Worm (Caenorhabditis elegans) whole organism, late embryonic: ENCODE data around the gene F21C10.18.
A peak's percentile ranks its signal among the peaks of the same experiment; 100 is the strongest.

ENCODE experiments used
- C08G9.2 ChIP-seq: sonication (generic microtip); optimal IDR thresholded peaks from 2 replicates; lab custom pipeline; 2016; ENCODE audit warnings: mild to moderate bottlenecking, missing genetic modification characterization, moderate library complexity, missing compliant biosample characterization
- K02D7.2 ChIP-seq: sonication (generic microtip); optimal IDR thresholded peaks from 2 replicates; lab custom pipeline; 2017; ENCODE audit warnings: mild to moderate bottlenecking, missing genetic modification characterization, missing compliant biosample characterization
- T23F11.4 ChIP-seq: fragments of 200-800 bp; sonication (Bioruptor generic); optimal IDR thresholded peaks from 2 replicates; lab custom pipeline; 2018; ENCODE audit warnings: mild to moderate bottlenecking, missing genetic modification characterization, missing compliant biosample characterization
- Y22D7AL.16 ChIP-seq: sonication (generic microtip); optimal IDR thresholded peaks from 2 replicates; lab custom pipeline; 2016; ENCODE audit warnings: missing genetic modification characterization, missing compliant biosample characterization
- ahr-1 ChIP-seq: sonication (generic microtip); optimal IDR thresholded peaks from 2 replicates; lab custom pipeline; 2016; ENCODE audit warnings: missing genetic modification characterization, missing compliant biosample characterization
- ama-1 ChIP-seq: fragments of 150-350 bp; optimal IDR thresholded peaks from 2 replicates; lab custom pipeline; 2014
- ceh-14 ChIP-seq: sonication (generic microtip); optimal IDR thresholded peaks from 2 replicates; lab custom pipeline; 2016; ENCODE audit warnings: missing genotype, missing genetic modification characterization, missing compliant biosample characterization
- ceh-19 ChIP-seq: fragments of 200-800 bp; sonication (Bioruptor generic); optimal IDR thresholded peaks from 2 replicates; lab custom pipeline; 2018; ENCODE audit warnings: mild to moderate bottlenecking, missing genetic modification characterization, missing compliant biosample characterization
- ceh-2 ChIP-seq: sonication (generic microtip); optimal IDR thresholded peaks from 2 replicates; lab custom pipeline; 2016; ENCODE audit warnings: missing genotype, missing genetic modification characterization, missing compliant biosample characterization
- ceh-22 ChIP-seq: sonication (generic microtip); optimal IDR thresholded peaks from 2 replicates; lab custom pipeline; 2017; ENCODE audit warnings: missing biosample characterization, missing genetic modification characterization
- ceh-24 ChIP-seq: sonication (generic microtip); optimal IDR thresholded peaks from 2 replicates; lab custom pipeline; 2016; ENCODE audit warnings: mild to moderate bottlenecking, missing genetic modification characterization, missing compliant biosample characterization
- ceh-30 ChIP-seq: fragments of 150-350 bp; optimal IDR thresholded peaks from 2 replicates; lab custom pipeline; 2014; ENCODE audit warnings: missing biosample characterization, missing genetic modification characterization
- ceh-31 ChIP-seq: sonication (generic microtip); optimal IDR thresholded peaks from 2 replicates; lab custom pipeline; 2016; ENCODE audit warnings: missing genetic modification characterization, missing compliant biosample characterization
- ceh-48 ChIP-seq: sonication (generic microtip); optimal IDR thresholded peaks from 2 replicates; lab custom pipeline; 2016; ENCODE audit warnings: missing genetic modification characterization, inconsistent platforms, missing compliant biosample characterization
- ceh-6 ChIP-seq: fragments of 200-800 bp; sonication (Bioruptor generic); optimal IDR thresholded peaks from 2 replicates; lab custom pipeline; 2018; ENCODE audit warnings: mild to moderate bottlenecking, missing genetic modification characterization, missing compliant biosample characterization
- ceh-9 ChIP-seq: sonication (generic microtip); optimal IDR thresholded peaks from 2 replicates; lab custom pipeline; 2016; ENCODE audit warnings: mild to moderate bottlenecking, missing genetic modification characterization, inconsistent platforms, missing compliant biosample characterization
- dmd-4 ChIP-seq: sonication (generic microtip); optimal IDR thresholded peaks from 2 replicates; lab custom pipeline; 2016; ENCODE audit warnings: borderline replicate concordance, missing genetic modification characterization, missing compliant biosample characterization
- elt-2 ChIP-seq: sonication (generic microtip); optimal IDR thresholded peaks from 2 replicates; lab custom pipeline; 2016; ENCODE audit warnings: missing genetic modification reagents, missing genetic modification characterization, missing compliant biosample characterization
- elt-4 ChIP-seq: sonication (generic microtip); optimal IDR thresholded peaks from 2 replicates; lab custom pipeline; 2016; ENCODE audit warnings: missing genetic modification characterization, missing compliant biosample characterization
- ets-4 ChIP-seq: sonication (generic microtip); optimal IDR thresholded peaks from 2 replicates; lab custom pipeline; 2016; ENCODE audit warnings: missing genetic modification characterization, missing compliant biosample characterization
- eyg-1 ChIP-seq: sonication (generic microtip); optimal IDR thresholded peaks from 2 replicates; lab custom pipeline; 2016; ENCODE audit warnings: missing genotype, missing genetic modification characterization, missing compliant biosample characterization
- gmeb-2 ChIP-seq: sonication (generic microtip); optimal IDR thresholded peaks from 2 replicates; lab custom pipeline; 2016; ENCODE audit warnings: missing genetic modification characterization, inconsistent platforms, missing compliant biosample characterization
- hlh-15 ChIP-seq: sonication (generic microtip); optimal IDR thresholded peaks from 2 replicates; lab custom pipeline; 2016; ENCODE audit warnings: missing genetic modification characterization, missing compliant biosample characterization
- hlh-30 ChIP-seq: sonication (generic microtip); optimal IDR thresholded peaks from 2 replicates; lab custom pipeline; 2017; ENCODE audit warnings: antibody characterized with exemption, missing genetic modification characterization, missing compliant biosample characterization; ENCODE audit not compliant: insufficient read depth
- lim-6 ChIP-seq: sonication (generic microtip); optimal IDR thresholded peaks from 2 replicates; lab custom pipeline; 2016; ENCODE audit warnings: missing genetic modification characterization, missing compliant biosample characterization
- lin-11 ChIP-seq: fragments of 200-800 bp; sonication (Bioruptor generic); optimal IDR thresholded peaks from 2 replicates; lab custom pipeline; 2018; ENCODE audit warnings: mild to moderate bottlenecking, missing genetic modification characterization, missing compliant biosample characterization
- madf-2 ChIP-seq: sonication (generic microtip); optimal IDR thresholded peaks from 2 replicates; lab custom pipeline; 2017; ENCODE audit warnings: missing genetic modification characterization, missing compliant biosample characterization
- mec-3 ChIP-seq: sonication (generic microtip); optimal IDR thresholded peaks from 2 replicates; lab custom pipeline; 2016; ENCODE audit warnings: borderline replicate concordance, missing genetic modification characterization, missing compliant biosample characterization
- nfya-1 ChIP-seq: sonication (generic microtip); optimal IDR thresholded peaks from 2 replicates; lab custom pipeline; 2017; ENCODE audit warnings: missing genetic modification characterization, mild to moderate bottlenecking, missing compliant biosample characterization, antibody characterized with exemption, moderate library complexity
- npax-4 ChIP-seq: sonication (generic microtip); optimal IDR thresholded peaks from 2 replicates; lab custom pipeline; 2016; ENCODE audit warnings: missing genetic modification characterization, missing compliant biosample characterization
- odd-2 ChIP-seq: sonication (generic microtip); optimal IDR thresholded peaks from 2 replicates; lab custom pipeline; 2017; ENCODE audit warnings: antibody characterized with exemption, mild to moderate bottlenecking, missing genetic modification characterization, missing compliant biosample characterization
- pha-2 ChIP-seq: sonication (generic microtip); optimal IDR thresholded peaks from 2 replicates; lab custom pipeline; 2017; ENCODE audit warnings: mild to moderate bottlenecking, missing genetic modification characterization, missing compliant biosample characterization
- pqm-1 ChIP-seq: sonication (generic microtip); optimal IDR thresholded peaks from 2 replicates; lab custom pipeline; 2016; ENCODE audit warnings: missing genetic modification characterization, missing compliant biosample characterization
- pros-1 ChIP-seq: fragments of 150-350 bp; optimal IDR thresholded peaks from 2 replicates; lab custom pipeline; 2014; ENCODE audit warnings: missing biosample characterization, missing genetic modification reagents, missing genetic modification characterization
- rnt-1 ChIP-seq: sonication (generic microtip); optimal IDR thresholded peaks from 2 replicates; lab custom pipeline; 2016; ENCODE audit warnings: missing genetic modification characterization, missing compliant biosample characterization
- sdc-2 ChIP-seq: sonication (generic microtip); optimal IDR thresholded peaks from 2 replicates; lab custom pipeline; 2016; ENCODE audit warnings: missing genotype, missing genetic modification characterization, missing compliant biosample characterization
- ttx-3 ChIP-seq: sonication (generic microtip); optimal IDR thresholded peaks from 2 replicates; lab custom pipeline; 2016; ENCODE audit warnings: missing genetic modification reagents, missing genetic modification characterization, missing compliant biosample characterization
- unc-3 ChIP-seq, 2 experiments: fragments of 200-800 bp in 1 of 2; sonication (Bioruptor generic) in 1 of 2; sonication (generic microtip) in 1 of 2; conservative IDR thresholded peaks in 1 of 2; optimal IDR thresholded peaks in 1 of 2; 2 replicates each; pipeline versions ENCODE4 v1.3.6 to Lab custom; 2016 to 2022; ENCODE audit warnings: missing compliant biosample characterization in 2 of 2, missing genetic modification characterization in 2 of 2, missing genetic modification reagents in 1 of 2
- zip-5 ChIP-seq: sonication (generic microtip); optimal IDR thresholded peaks from 2 replicates; lab custom pipeline; 2016; ENCODE audit warnings: missing genetic modification characterization, missing compliant biosample characterization
- ztf-16 ChIP-seq: sonication (generic microtip); optimal IDR thresholded peaks from 2 replicates; lab custom pipeline; 2017; ENCODE audit warnings: missing genetic modification characterization, missing compliant biosample characterization

Gene F21C10.18

DNA sequence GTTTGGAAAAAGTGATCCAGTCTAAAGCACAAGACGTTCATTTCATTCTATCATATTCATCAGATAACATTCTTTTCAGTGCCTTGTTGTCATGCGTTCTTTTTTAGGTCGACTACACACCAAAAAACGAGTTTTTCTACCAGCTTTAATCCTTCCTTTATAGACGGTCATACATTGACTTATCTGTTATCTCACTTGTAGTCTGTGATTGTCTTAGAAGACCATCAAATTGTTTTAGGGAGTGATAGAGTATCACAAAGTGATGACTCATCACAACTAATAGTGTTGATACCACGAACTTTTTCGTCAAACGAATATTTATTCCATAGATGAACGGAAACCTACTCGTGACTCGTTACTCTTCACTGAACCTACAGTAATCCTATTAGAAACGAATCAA is 22.5 kb upstream of the F21C10.18 start:
- TF ChIP-seq sdc-2 (tag; lab: Kevin White, UChicago) (no peak), ceh-31 (no peak), hlh-30 (tag; lab: Kevin White, UChicago) (no peak), pha-2 (no peak), odd-2 (tag; lab: Kevin White, UChicago) (no peak), ceh-9 (tag; lab: Kevin White, UChicago) (no peak), madf-2 (tag; lab: Kevin White, UChicago) (no peak), ceh-2 (tag; lab: Kevin White, UChicago) (no peak), ceh-30 (tag; lab: Kevin White, UChicago) (no peak), Y22D7AL.16 (tag; lab: Kevin White, UChicago) (no peak), ttx-3 (no peak), lin-11 (no peak), rnt-1 (tag; lab: Kevin White, UChicago) (no peak), ama-1 (lab: Kevin White, UChicago) (no peak), ahr-1 (tag; lab: Kevin White, UChicago) (no peak), elt-4 (tag; lab: Kevin White, UChicago) (no peak)

DNA sequence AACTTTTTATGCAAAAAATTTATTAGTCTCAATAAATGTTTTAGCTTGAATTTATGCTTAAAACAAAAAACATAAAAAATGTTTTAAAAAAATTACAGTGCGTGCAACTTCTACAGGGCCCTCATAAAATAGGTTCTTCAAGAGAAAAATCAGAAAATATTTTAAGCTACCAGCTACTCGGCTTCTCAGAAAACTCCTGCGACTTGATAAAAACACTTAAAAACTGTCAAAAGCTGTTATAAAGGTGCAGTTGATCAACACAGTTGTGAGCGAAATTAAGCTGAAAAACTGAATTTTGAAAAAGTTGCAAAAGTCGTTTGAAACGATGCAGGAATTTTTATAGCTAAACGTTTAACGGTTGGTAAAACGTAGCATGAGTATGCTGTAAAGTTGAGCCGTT is 19.6 kb upstream of the F21C10.18 start:
- no peak for TF ChIP-seq mec-3 (tag; lab: Kevin White, UChicago)
- no peak for TF ChIP-seq zip-5
- peak; percentile 97 for TF ChIP-seq ceh-30 (tag; lab: Kevin White, UChicago)
- no peak for TF ChIP-seq eyg-1 (tag; lab: Kevin White, UChicago)
- TF ChIP-seq lin-11: no peak
- TF ChIP-seq rnt-1 (tag; lab: Kevin White, UChicago): peak; percentile 14
- TF ChIP-seq elt-2: no peak
- peak; percentile 1 for TF ChIP-seq ceh-24 (tag; lab: Kevin White, UChicago)
- TF ChIP-seq nfya-1: no peak
- no peak for TF ChIP-seq pros-1
- TF ChIP-seq hlh-15: no peak
- TF ChIP-seq ceh-19 (GFP tag; lab: Kevin White, UChicago): no peak
- TF ChIP-seq gmeb-2: peak; percentile 13
- TF ChIP-seq T23F11.4 (GFP tag; lab: Kevin White, UChicago): peak; percentile 59
- no peak for TF ChIP-seq dmd-4 (tag; lab: Kevin White, UChicago)
- TF ChIP-seq ceh-48 (tag; lab: Kevin White, UChicago): no peak
- no peak for TF ChIP-seq elt-4 (tag; lab: Kevin White, UChicago)
- no peak for TF ChIP-seq lim-6 (tag; lab: Kevin White, UChicago)
- no peak for TF ChIP-seq ets-4 (tag; lab: Kevin White, UChicago)
- TF ChIP-seq npax-4 (tag; lab: Kevin White, UChicago): no peak
- TF ChIP-seq ama-1 (lab: Kevin White, UChicago): peak; percentile 69
- TF ChIP-seq, all 69 proteins: peak for 6

DNA sequence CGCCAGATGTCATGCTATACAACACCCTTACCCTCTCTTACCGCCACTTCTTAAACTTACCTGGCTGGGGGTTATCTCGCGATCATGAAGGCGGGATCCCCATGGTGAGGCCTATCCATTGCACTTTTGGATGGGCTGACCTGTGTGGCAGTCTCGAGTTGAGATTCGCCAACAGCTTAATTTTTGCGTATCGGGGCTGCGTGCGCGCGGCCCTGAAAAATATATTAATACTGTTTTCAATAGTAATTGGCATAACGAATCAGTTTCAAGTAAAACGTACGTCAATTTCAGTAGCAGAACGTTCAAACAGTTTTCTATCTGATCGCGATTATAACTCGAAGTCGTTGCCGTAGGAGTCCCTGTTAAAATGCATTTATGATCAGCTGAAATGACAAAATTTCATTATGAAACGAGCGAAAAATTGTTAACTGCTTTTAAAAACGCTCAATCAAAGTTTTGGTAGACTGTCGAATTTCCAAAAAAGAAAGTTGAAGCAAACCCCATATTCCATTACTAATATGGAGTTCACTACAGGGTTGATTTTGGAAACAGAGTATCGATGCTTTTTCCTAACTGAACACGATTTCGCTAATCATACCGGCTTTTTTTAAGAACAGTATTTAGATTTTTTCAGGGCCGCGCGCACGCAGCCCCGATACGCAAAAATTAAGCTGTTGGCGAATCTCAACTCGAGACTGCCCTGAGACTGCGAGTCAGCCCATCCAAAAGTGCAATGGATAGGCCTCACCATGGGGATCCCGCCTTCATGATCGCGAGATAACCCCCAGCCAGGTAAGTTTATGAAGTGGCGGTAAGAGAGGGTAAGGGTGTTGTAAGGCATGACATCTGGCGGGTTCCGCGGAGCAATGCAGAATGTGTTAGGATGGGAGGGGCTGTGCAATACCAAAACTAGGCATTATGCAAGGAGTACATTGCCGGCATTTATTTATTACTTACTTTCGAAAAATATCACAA is 17.2 kb upstream of the F21C10.18 start:
- TF ChIP-seq ceh-30 (tag; lab: Kevin White, UChicago): peak; percentile 35

DNA sequence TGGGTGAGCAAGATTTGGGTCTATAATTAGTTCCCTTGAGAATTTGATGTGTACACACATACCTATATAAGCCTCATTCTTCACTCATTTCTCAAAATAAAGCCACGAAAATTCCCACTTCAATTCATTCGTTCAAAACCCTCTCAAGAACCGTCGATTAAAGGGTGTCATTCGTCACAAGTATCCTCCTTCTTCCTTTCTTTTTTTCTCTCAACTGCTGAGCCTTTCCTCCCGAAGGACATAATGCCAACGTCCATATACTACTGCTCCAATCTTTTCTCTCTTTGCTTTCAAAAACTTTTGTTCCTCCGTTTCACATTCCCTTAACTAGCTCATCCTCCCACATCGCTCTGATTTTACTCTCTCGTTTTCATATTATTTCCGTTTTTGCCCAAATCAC is 16.1 kb upstream of the F21C10.18 start, which contains the start of gene T27E4.1:
Gene T27E4.1 (plus strand): TSS at position 137 of the 400 bp plus-strand sequence.
- TF ChIP-seq ceh-19 (GFP tag; lab: Kevin White, UChicago) (no peak), unc-3 (GFP tag; conservative IDR thresholded peaks at IDR 0.05; lab: Robert Waterston, UW) (no peak), unc-3 (tag; optimal IDR thresholded peaks at IDR 0.05; lab: Kevin White, UChicago) (no peak), ceh-9 (tag; lab: Kevin White, UChicago) (no peak), ceh-14 (tag; lab: Kevin White, UChicago) (no peak), ttx-3 (no peak), sdc-2 (tag; lab: Kevin White, UChicago) (no peak), C08G9.2 (tag; lab: Kevin White, UChicago) (no peak), ceh-6 (no peak), ceh-2 (tag; lab: Kevin White, UChicago) (no peak), zip-5 (no peak), K02D7.2 (tag; lab: Kevin White, UChicago) (no peak), ets-4 (tag; lab: Kevin White, UChicago) (no peak), mec-3 (tag; lab: Kevin White, UChicago) (no peak), pqm-1 (tag; lab: Kevin White, UChicago) (no peak), ztf-16 (tag; lab: Kevin White, UChicago) (no peak), ceh-22 (tag; lab: Kevin White, UChicago) (no peak)
